Fruit fly (Drosophila melanogaster) whole organism, embryonic: ENCODE measurements around the gene hop.

Source experiments
- ATbp ChIP-seq: fragments of 200-800 bp; sonication (Bioruptor generic); optimal IDR thresholded peaks from 2 replicates; lab custom pipeline; 2017; ENCODE audit warnings: missing biosample characterization, mild to moderate bottlenecking, missing genetic modification characterization, missing genetic modification reagents
- Bgb ChIP-seq: fragments of 200-800 bp; sonication (Bioruptor generic); IDR thresholded peaks from 2 replicates; pipeline ENCODE4 v1.3.6; 2022; ENCODE audit warnings: missing biosample characterization, missing genetic modification characterization; ENCODE audit not compliant: partially characterized antibody
- CG10462 ChIP-seq: fragments of 200-800 bp; sonication (Bioruptor generic); optimal IDR thresholded peaks from 2 replicates; lab custom pipeline; 2016; ENCODE audit warnings: missing biosample characterization, missing genetic modification characterization
- CG11560 ChIP-seq: fragments of 200-800 bp; sonication (Bioruptor generic); IDR thresholded peaks from 3 replicates; pipeline ENCODE4 v1.3.6; 2022; ENCODE audit warnings: missing biosample characterization, missing genetic modification characterization
- CG12155 ChIP-seq: fragments of 200-800 bp; sonication (Bioruptor generic); optimal IDR thresholded peaks from 3 replicates; lab custom pipeline; 2016; ENCODE audit warnings: missing biosample characterization, missing genetic modification characterization
- CG13287 ChIP-seq: fragments of 200-800 bp; sonication (Bioruptor generic); IDR thresholded peaks from 2 replicates; pipeline ENCODE4 v1.3.6; 2022; ENCODE audit warnings: missing biosample characterization, missing genetic modification characterization; ENCODE audit not compliant: partially characterized antibody
- CG13424 ChIP-seq: fragments of 200-800 bp; sonication (Bioruptor generic); optimal IDR thresholded peaks from 2 replicates; lab custom pipeline; 2019; ENCODE audit warnings: missing biosample characterization, mild to moderate bottlenecking, missing genetic modification characterization, moderate library complexity
- CG13624 ChIP-seq: fragments of 200-800 bp; sonication (Bioruptor generic); optimal IDR thresholded peaks from 2 replicates; lab custom pipeline; 2016; ENCODE audit warnings: missing biosample characterization, missing genetic modification characterization
- CG16779 ChIP-seq: fragments of 200-800 bp; sonication (Bioruptor generic); IDR thresholded peaks from 2 replicates; pipeline ENCODE4 v1.3.6; 2022; ENCODE audit warnings: missing biosample characterization, missing genetic modification characterization
- CG17328 ChIP-seq: fragments of 200-800 bp; sonication (Bioruptor generic); IDR thresholded peaks from 2 replicates; pipeline ENCODE4 v1.3.6; 2022; ENCODE audit warnings: missing biosample characterization, missing genetic modification characterization
- CG17568 ChIP-seq: fragments of 200-800 bp; sonication (Bioruptor generic); optimal IDR thresholded peaks from 2 replicates; lab custom pipeline; 2018; ENCODE audit warnings: missing biosample characterization, mild to moderate bottlenecking, missing genetic modification characterization, moderate library complexity
- CG1792 ChIP-seq: fragments of 200-800 bp; sonication (Bioruptor generic); optimal IDR thresholded peaks from 2 replicates; lab custom pipeline; 2016; ENCODE audit warnings: missing biosample characterization, missing genetic modification characterization
- CG1832 ChIP-seq: fragments of 200-800 bp; sonication (Bioruptor generic); optimal IDR thresholded peaks from 2 replicates; lab custom pipeline; 2017; ENCODE audit warnings: missing biosample characterization, mild to moderate bottlenecking, missing genetic modification characterization, inconsistent platforms
- CG31388 ChIP-seq: fragments of 200-800 bp; sonication (Bioruptor generic); optimal IDR thresholded peaks from 2 replicates; lab custom pipeline; 2016; ENCODE audit warnings: missing biosample characterization, missing genetic modification characterization
- CG3407 ChIP-seq: fragments of 200-800 bp; sonication (Bioruptor generic); optimal IDR thresholded peaks from 2 replicates; lab custom pipeline; 2018; ENCODE audit warnings: missing biosample characterization, mild to moderate bottlenecking, missing genetic modification characterization
- CG34224 ChIP-seq: fragments of 200-800 bp; sonication (Bioruptor generic); IDR thresholded peaks from 3 replicates; pipeline ENCODE4 v1.3.6; 2022; ENCODE audit warnings: missing biosample characterization, missing genetic modification characterization; ENCODE audit not compliant: partially characterized antibody
- CG3995 ChIP-seq: fragments of 200-800 bp; sonication (Bioruptor generic); optimal IDR thresholded peaks from 3 replicates; lab custom pipeline; 2016; ENCODE audit warnings: missing biosample characterization, missing genetic modification characterization
- CG4328 ChIP-seq: fragments of 200-800 bp; sonication (Bioruptor generic); optimal IDR thresholded peaks from 3 replicates; lab custom pipeline; 2017; ENCODE audit warnings: missing biosample characterization, missing genetic modification reagents, missing genetic modification characterization
- CG5180 ChIP-seq: fragments of 200-800 bp; sonication (Bioruptor generic); optimal IDR thresholded peaks from 3 replicates; lab custom pipeline; 2017; ENCODE audit warnings: missing biosample characterization, missing genetic modification characterization, mild to moderate bottlenecking, moderate library complexity, missing genetic modification reagents
- CG7372 ChIP-seq: fragments of 200-800 bp; sonication (Bioruptor generic); IDR thresholded peaks from 2 replicates; pipeline ENCODE4 v1.3.6; 2022; ENCODE audit warnings: missing biosample characterization, missing genetic modification characterization
- CG9727 ChIP-seq: fragments of 200-800 bp; sonication (Bioruptor generic); optimal IDR thresholded peaks from 3 replicates; lab custom pipeline; 2017; ENCODE audit warnings: missing biosample characterization, mild to moderate bottlenecking, missing genetic modification characterization
- Dip2 ChIP-seq: fragments of 200-800 bp; sonication (Bioruptor generic); IDR thresholded peaks from 2 replicates; pipeline ENCODE4 v1.3.6; 2022; ENCODE audit warnings: missing biosample characterization, missing genetic modification characterization
- Eip74EF ChIP-seq, 2 experiments: fragments of 200-800 bp in 1 of 2; fragments of >200 bp in 1 of 2; sonication (Bioruptor generic) in 1 of 2; optimal IDR thresholded peaks; 2 replicates each; lab custom pipeline; 2017 to 2019; ENCODE audit warnings: missing biosample characterization in 2 of 2, missing genetic modification characterization in 2 of 2, mild to moderate bottlenecking in 1 of 2, moderate library complexity in 1 of 2
- GATAe ChIP-seq: fragments of 200-800 bp; sonication (Bioruptor generic); conservative IDR thresholded peaks from 2 replicates; pipeline ENCODE4 v1.3.6; 2022; ENCODE audit warnings: missing biosample characterization, missing genetic modification characterization
- H15 ChIP-seq: fragments of 200-800 bp; sonication (Bioruptor generic); IDR thresholded peaks from 3 replicates; pipeline ENCODE4 v1.3.6; 2022; ENCODE audit warnings: missing biosample characterization, missing genetic modification characterization
- Max ChIP-seq: fragments of 200-800 bp; sonication (Bioruptor generic); optimal IDR thresholded peaks from 2 replicates; lab custom pipeline; 2016; ENCODE audit warnings: missing biosample characterization, mild to moderate bottlenecking, missing genetic modification characterization
- Nf-YC ChIP-seq: fragments of 200-800 bp; optimal IDR thresholded peaks from 3 replicates; lab custom pipeline; 2019; ENCODE audit warnings: missing biosample characterization, mild to moderate bottlenecking, missing genetic modification characterization, moderate library complexity
- Oli ChIP-seq: fragments of 200-800 bp; sonication (Bioruptor generic); optimal IDR thresholded peaks from 2 replicates; lab custom pipeline; 2018; ENCODE audit warnings: missing biosample characterization, mild to moderate bottlenecking, missing genetic modification characterization, moderate library complexity
- Pdp1 ChIP-seq, 2 experiments: fragments of 200-800 bp; sonication (Bioruptor generic); optimal IDR thresholded peaks; 3 replicates each; lab custom pipeline; 2016; ENCODE audit warnings: missing biosample characterization in 2 of 2, missing genetic modification characterization in 2 of 2, mild to moderate bottlenecking in 1 of 2, moderate library complexity in 1 of 2
- Side ChIP-seq: fragments of 200-800 bp; sonication (Bioruptor generic); optimal IDR thresholded peaks from 2 replicates; lab custom pipeline; 2016; ENCODE audit warnings: missing biosample characterization, missing genetic modification characterization
- Sox102F ChIP-seq: fragments of 200-800 bp; sonication (Bioruptor generic); optimal IDR thresholded peaks from 2 replicates; lab custom pipeline; 2018; ENCODE audit warnings: missing biosample characterization, mild to moderate bottlenecking, missing genetic modification characterization, moderate library complexity
- YL-1 ChIP-seq: fragments of 200-800 bp; sonication (Bioruptor generic); optimal IDR thresholded peaks from 3 replicates; lab custom pipeline; 2017; ENCODE audit warnings: missing biosample characterization, mild to moderate bottlenecking, missing genetic modification characterization
- ab ChIP-seq: fragments of 200-800 bp; sonication (Bioruptor generic); optimal IDR thresholded peaks from 2 replicates; lab custom pipeline; 2016; ENCODE audit warnings: missing biosample characterization, missing genetic modification characterization
- ap ChIP-seq: fragments of 200-800 bp; sonication (Bioruptor generic); IDR thresholded peaks from 2 replicates; pipeline ENCODE4 v1.3.6; 2022; ENCODE audit warnings: missing biosample characterization, missing genetic modification characterization
- bsh ChIP-seq, 2 experiments: fragments of 200-800 bp; sonication (Bioruptor generic); optimal IDR thresholded peaks; 2 replicates each; lab custom pipeline; 2017 to 2018; ENCODE audit warnings: mild to moderate bottlenecking in 2 of 2, missing biosample characterization in 2 of 2, missing genetic modification characterization in 2 of 2, moderate library complexity in 1 of 2
- cad ChIP-seq: fragments of >200 bp; optimal IDR thresholded peaks from 2 replicates; lab custom pipeline; 2017; ENCODE audit warnings: missing biosample characterization, missing genetic modification characterization
- cato ChIP-seq: fragments of 200-800 bp; sonication (Bioruptor generic); optimal IDR thresholded peaks from 2 replicates; lab custom pipeline; 2016; ENCODE audit warnings: missing biosample characterization, missing genetic modification characterization, borderline replicate concordance
- caup ChIP-seq: fragments of 200-800 bp; sonication (Bioruptor generic); optimal IDR thresholded peaks from 3 replicates; lab custom pipeline; 2017; ENCODE audit warnings: missing biosample characterization, mild to moderate bottlenecking, missing genetic modification characterization, moderate library complexity; ENCODE audit not compliant: severe bottlenecking
- da ChIP-seq: fragments of 200-800 bp; sonication (Bioruptor generic); optimal IDR thresholded peaks from 2 replicates; lab custom pipeline; 2016; ENCODE audit warnings: missing biosample characterization, missing genetic modification characterization
- dmrt11E ChIP-seq: fragments of 200-800 bp; sonication (Bioruptor generic); optimal IDR thresholded peaks from 3 replicates; lab custom pipeline; 2018; ENCODE audit warnings: missing biosample characterization, mild to moderate bottlenecking, missing genetic modification characterization, moderate library complexity
- hkb ChIP-seq, 2 experiments: fragments of 200-800 bp in 1 of 2; fragments of >200 bp in 1 of 2; sonication (Bioruptor generic) in 1 of 2; IDR thresholded peaks in 1 of 2; optimal IDR thresholded peaks in 1 of 2; 2 replicates each; pipeline versions ENCODE4 v1.3.6 to Lab custom; 2017 to 2022; ENCODE audit warnings: missing biosample characterization in 1 of 2, missing genetic modification characterization in 1 of 2
- mirr ChIP-seq: fragments of 200-800 bp; sonication (Bioruptor generic); optimal IDR thresholded peaks from 3 replicates; lab custom pipeline; 2018; ENCODE audit warnings: missing biosample characterization, mild to moderate bottlenecking, missing genetic modification characterization
- pb ChIP-seq: fragments of 200-800 bp; sonication (Bioruptor generic); optimal IDR thresholded peaks from 3 replicates; lab custom pipeline; 2016; ENCODE audit warnings: missing biosample characterization, missing genetic modification characterization
- pros ChIP-seq: fragments of 200-800 bp; sonication (Bioruptor generic); optimal IDR thresholded peaks from 3 replicates; lab custom pipeline; 2019; ENCODE audit warnings: missing biosample characterization, mild to moderate bottlenecking, missing genetic modification characterization, moderate library complexity
- repo ChIP-seq: fragments of 200-800 bp; sonication (Bioruptor generic); optimal IDR thresholded peaks from 2 replicates; lab custom pipeline; 2016; ENCODE audit warnings: missing biosample characterization, missing genetic modification characterization
- run ChIP-seq: fragments of 200-800 bp; sonication (Bioruptor generic); optimal IDR thresholded peaks from 3 replicates; lab custom pipeline; 2018; ENCODE audit warnings: missing biosample characterization, mild to moderate bottlenecking, missing genetic modification characterization
- sisA ChIP-seq: fragments of 200-800 bp; sonication (Bioruptor generic); IDR thresholded peaks from 2 replicates; pipeline ENCODE4 v1.3.6; 2022; ENCODE audit warnings: missing biosample characterization, missing genetic modification characterization
- tio ChIP-seq: fragments of 200-800 bp; sonication (Bioruptor generic); optimal IDR thresholded peaks from 2 replicates; lab custom pipeline; 2017; ENCODE audit warnings: missing biosample characterization, missing genetic modification characterization, inconsistent platforms
- tup ChIP-seq: fragments of 200-800 bp; sonication (Bioruptor generic); optimal IDR thresholded peaks from 2 replicates; lab custom pipeline; 2016; ENCODE audit warnings: missing biosample characterization, mild to moderate bottlenecking, missing genetic modification characterization, moderate library complexity

The hop gene

dm6 chrX:11351351-11351750 lies 16.5 kb downstream of the hop start (continued):
- TF ChIP-seq CG3995 (GFP tag; lab: Kevin White, UChicago) (peak; percentile 71), CG10462 (GFP tag; lab: Kevin White, UChicago) (peak; percentile 88), pb (GFP tag; lab: Kevin White, UChicago) (peak; percentile 90), CG3407 (GFP tag; lab: Kevin White, UChicago) (peak; percentile 86), CG5180 (GFP tag; lab: Kevin White, UChicago) (peak; percentile 85), CG11560 (tag; lab: Robert Waterston, UW) (peak; percentile 82; the same call in 2 of the 3 replicates), Bgb (GFP tag; lab: Robert Waterston, UW) (no peak), Sox102F (GFP tag; lab: Kevin White, UChicago) (peak; percentile 92), Eip74EF (GFP tag; optimal IDR thresholded peaks at IDR 0.05; lab: Kevin White, UChicago) (peak in 1 of 2 experiments; percentile 81), CG1832 (no peak), CG31388 (GFP tag; lab: Kevin White, UChicago) (peak; percentile 83), dmrt11E (peak; percentile 87), sisA (GFP tag; lab: Robert Waterston, UW) (peak; percentile 97), Nf-YC (peak; percentile 76), ap (GFP tag; lab: Robert Waterston, UW) (peak; percentile 94), CG4328 (GFP tag; lab: Kevin White, UChicago) (peak; percentile 85), GATAe (GFP tag; lab: Robert Waterston, UW) (peak; percentile 67), CG13624 (GFP tag; lab: Kevin White, UChicago) (peak; percentile 92), mirr (GFP tag; lab: Kevin White, UChicago) (peak; percentile 92), Pdp1 (GFP tag; optimal IDR thresholded peaks at IDR 0.05; lab: Kevin White, UChicago) (peak; percentile 92 to 93), hkb (optimal IDR thresholded peaks at IDR 0.05; lab: Kevin White, UChicago) (no peak), hkb (GFP tag; IDR thresholded peaks at IDR 0.05; lab: Robert Waterston, UW) (peak; percentile 97), CG12155 (GFP tag; lab: Kevin White, UChicago) (peak; percentile 88), CG16779 (GFP tag; lab: Robert Waterston, UW) (peak; percentile 94), CG7372 (GFP tag; lab: Robert Waterston, UW) (peak; percentile 91), bsh (GFP tag; optimal IDR thresholded peaks at IDR 0.05; lab: Kevin White, UChicago) (peak; percentile 83 to 94), ATbp (GFP tag; lab: Kevin White, UChicago) (peak; percentile 93), CG34224 (GFP tag; lab: Robert Waterston, UW) (no peak), Dip2 (0 out of 2 replicates have a peak, but pooled peaks have one; percentile 32), run (tag; lab: Kevin White, UChicago) (peak; percentile 69), ab (GFP tag; lab: Kevin White, UChicago) (peak; percentile 81), YL-1 (peak; percentile 1), CG13287 (no peak), da (GFP tag; lab: Kevin White, UChicago) (peak; percentile 76), tio (GFP tag; lab: Kevin White, UChicago) (no peak), repo (peak; percentile 89), CG9727 (GFP tag; lab: Kevin White, UChicago) (peak; percentile 89), H15 (GFP tag; lab: Robert Waterston, UW) (peak; percentile 95), tup (GFP tag; lab: Kevin White, UChicago) (peak; percentile 78), Side (GFP tag; lab: Kevin White, UChicago) (peak; percentile 93), caup (GFP tag; lab: Kevin White, UChicago) (peak; percentile 89), pros (GFP tag; lab: Kevin White, UChicago) (peak; percentile 10), CG1792 (GFP tag; lab: Kevin White, UChicago) (peak; percentile 87), CG17568 (GFP tag; lab: Kevin White, UChicago) (no peak), Max (peak; percentile 85), CG13424 (tag; lab: Kevin White, UChicago) (peak; percentile 92), Oli (tag; lab: Kevin White, UChicago) (peak; percentile 92), CG17328 (GFP tag; lab: Robert Waterston, UW) (peak; percentile 97), cato (GFP tag; lab: Kevin White, UChicago) (peak; percentile 82), cad (GFP tag; lab: Kevin White, UChicago) (no peak)
